Worm (Caenorhabditis elegans) whole organism, L4/young adult: ENCODE measurements around the gene C38C6.3.

ENCODE experiments used
- dao-5 ChIP-seq: sonication (generic microtip); optimal IDR thresholded peaks from 2 replicates; lab custom pipeline; 2016; ENCODE audit warnings: missing genotype, missing genetic modification characterization, moderate library complexity, missing compliant biosample characterization
- him-1 ChIP-seq: sonication (generic microtip); optimal IDR thresholded peaks from 2 replicates; lab custom pipeline; 2016; ENCODE audit warnings: missing genotype, missing genetic modification reagents, missing genetic modification characterization, missing compliant biosample characterization

DNA sequence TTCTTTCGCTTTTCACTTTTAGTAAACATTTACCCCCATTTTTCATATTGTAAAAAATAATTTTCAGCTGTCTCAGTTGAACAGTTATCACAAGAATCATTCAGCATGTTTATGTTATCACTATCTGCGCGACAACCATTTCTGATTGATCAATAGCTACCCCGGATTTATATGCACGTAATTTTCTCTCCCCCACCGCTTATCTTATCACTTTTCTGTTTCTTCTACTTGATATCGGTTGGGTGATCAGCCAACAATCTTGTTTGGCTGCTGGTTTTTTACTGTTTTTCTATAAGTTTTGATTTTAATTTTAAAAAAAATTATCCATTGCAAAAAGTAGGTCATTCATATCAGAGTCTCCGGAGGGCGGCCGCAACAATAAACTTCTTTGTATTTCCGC lies 35.1 kb upstream of the C38C6.3 start:
- no peak for TF ChIP-seq dao-5 (tag; lab: Kevin White, UChicago)
- TF ChIP-seq him-1 (tag; lab: Kevin White, UChicago), result no peak
